Fruit fly (Drosophila melanogaster): ENCODE data around the gene pHCl-2.

pHCl-2 gene

dm6 chr3R:31287522-31287921 is 17.7 kb downstream of the pHCl-2 start (continued):
- TF ChIP-seq Sox102F (GFP tag; optimal IDR thresholded peaks at IDR 0.05) (peak; percentile 27), salr (GFP tag; optimal IDR thresholded peaks at IDR 0.05) (no peak), Hr39 (GFP tag; optimal IDR thresholded peaks at IDR 0.05) (peak; percentile 42), Ets21C (GFP tag; optimal IDR thresholded peaks at IDR 0.05) (no peak), spab (GFP tag; optimal IDR thresholded peaks at IDR 0.05) (no peak), CG1621 (tag; optimal IDR thresholded peaks at IDR 0.05) (no peak), fd85E (GFP tag; optimal IDR thresholded peaks at IDR 0.05) (no peak), Ets96B (tag; optimal IDR thresholded peaks at IDR 0.05) (peak; percentile 33), CG7368 (GFP tag; optimal IDR thresholded peaks at IDR 0.05) (peak; percentile 16), CG34406 (GFP tag; optimal IDR thresholded peaks at IDR 0.05) (peak; percentile 21), esn (GFP tag; optimal IDR thresholded peaks at IDR 0.05) (peak; percentile 42), dsx (GFP tag; optimal IDR thresholded peaks at IDR 0.05; ENCODE audit: poor library complexity, severe bottlenecking) (no peak), svp (GFP tag) (peak; percentile 70), CG6854 (GFP tag; optimal IDR thresholded peaks at IDR 0.05) (no peak), vri (GFP tag; optimal IDR thresholded peaks at IDR 0.05) (no peak), lz (GFP tag; optimal IDR thresholded peaks at IDR 0.05) (peak; percentile 22), Sox15 (GFP tag; optimal IDR thresholded peaks at IDR 0.05) (peak; percentile 11), CG8119 (GFP tag; IDR thresholded peaks at IDR 0.05) (peak; percentile 39; the same call in 1 of the 3 replicates), topi (GFP tag; optimal IDR thresholded peaks at IDR 0.05) (peak; percentile 39), Eip93F (GFP tag; optimal IDR thresholded peaks at IDR 0.05) (no peak), CG11294 (GFP tag; IDR thresholded peaks at IDR 0.05) (no peak), CG11902 (GFP tag; optimal IDR thresholded peaks at IDR 0.05) (peak; percentile 18), Blimp-1 (GFP tag; optimal IDR thresholded peaks at IDR 0.05) (no peak), dac (GFP tag; optimal IDR thresholded peaks at IDR 0.05) (no peak), CG4318 (GFP tag; optimal IDR thresholded peaks at IDR 0.05) (no peak), CG11762 (GFP tag; optimal IDR thresholded peaks at IDR 0.05; ENCODE audit: insufficient read depth) (peak; percentile 35), eg (GFP tag; IDR thresholded peaks at IDR 0.05) (peak; percentile 29; the same call in 1 of the 3 replicates), CG10631 (GFP tag; optimal IDR thresholded peaks at IDR 0.05) (peak; percentile 52), Sox14 (GFP tag; optimal IDR thresholded peaks at IDR 0.05) (peak; percentile 32), Eip78C (GFP tag) (peak; percentile 83), CG6276 (GFP tag; optimal IDR thresholded peaks at IDR 0.05) (no peak), acj6 (GFP tag; optimal IDR thresholded peaks at IDR 0.05) (peak; percentile 38), OdsH (GFP tag; optimal IDR thresholded peaks at IDR 0.05) (peak; percentile 31), ss (GFP tag; optimal IDR thresholded peaks at IDR 0.05) (no peak), fkh (GFP tag; optimal IDR thresholded peaks at IDR 0.05) (no peak), achi (GFP tag; optimal IDR thresholded peaks at IDR 0.05) (peak; percentile 19), Hr4 (GFP tag; optimal IDR thresholded peaks at IDR 0.05) (peak; percentile 33), Gug (GFP tag; IDR thresholded peaks at IDR 0.05) (peak; percentile 32; the same call in 1 of the 2 replicates), Lpt (GFP tag; optimal IDR thresholded peaks at IDR 0.05) (no peak)

dm6 chr3R:31285791-31286190 is 19.4 kb downstream of the pHCl-2 start:
- TF ChIP-seq Ets96B (tag; optimal IDR thresholded peaks at IDR 0.05) (peak; percentile 35), CG6808 (GFP tag; optimal IDR thresholded peaks at IDR 0.05) (peak; percentile 11), spab (GFP tag; optimal IDR thresholded peaks at IDR 0.05) (peak; percentile 15), ss (GFP tag; optimal IDR thresholded peaks at IDR 0.05) (peak; percentile 12 to 16), CG8319 (GFP tag; optimal IDR thresholded peaks at IDR 0.05) (no peak), CG10631 (GFP tag; optimal IDR thresholded peaks at IDR 0.05) (peak; percentile 28), CG3919 (GFP tag; optimal IDR thresholded peaks at IDR 0.05) (peak; percentile 10), Smox (GFP tag; optimal IDR thresholded peaks at IDR 0.05) (no peak), OdsH (GFP tag; optimal IDR thresholded peaks at IDR 0.05) (peak; percentile 14), CG6854 (GFP tag; optimal IDR thresholded peaks at IDR 0.05) (no peak), CG9139 (GFP tag; optimal IDR thresholded peaks at IDR 0.05) (no peak), CG8119 (GFP tag; IDR thresholded peaks at IDR 0.05) (peak; percentile 32; the same call in 1 of the 3 replicates), Eip78C (GFP tag) (peak; percentile 72), CG15336 (GFP tag; IDR thresholded peaks at IDR 0.05) (0 out of 2 replicates have a peak, but pooled peaks have one; percentile 24), CG10669 (GFP tag; optimal IDR thresholded peaks at IDR 0.05) (peak; percentile 28), net (GFP tag; optimal IDR thresholded peaks at IDR 0.05) (no peak), dsx (GFP tag; optimal IDR thresholded peaks at IDR 0.05; ENCODE audit: poor library complexity, severe bottlenecking) (peak; percentile 76), Hr38 (GFP tag; optimal IDR thresholded peaks at IDR 0.05) (no peak), Blimp-1 (GFP tag; optimal IDR thresholded peaks at IDR 0.05) (no peak), acj6 (GFP tag; optimal IDR thresholded peaks at IDR 0.05) (peak; percentile 22), CG32006 (GFP tag; optimal IDR thresholded peaks at IDR 0.05) (peak; percentile 10), CG3032 (tag; optimal IDR thresholded peaks at IDR 0.05) (peak; percentile 37), Met (GFP tag; optimal IDR thresholded peaks at IDR 0.05) (peak; percentile 20)
